Worm (Caenorhabditis elegans): ENCODE measurements around the gene EEED8.12.
A peak's percentile ranks its signal among the peaks of the same experiment; 100 is the strongest.

EEED8.12 gene

ce11 chrII:5377467-5378238 lies 31.2 kb downstream of the EEED8.12 start, which contains the start of gene prdx-2 (continued):
- no peak for TF ChIP-seq fkh-3 (tag; optimal IDR thresholded peaks at IDR 0.05)
- TF ChIP-seq hmg-1.2 (GFP tag; IDR thresholded peaks at IDR 0.05) = peak; percentile 14; the same call in 1 of the 2 replicates
- peak; percentile 16 for TF ChIP-seq F49E8.2 (tag; optimal IDR thresholded peaks at IDR 0.05; ENCODE audit: insufficient read depth)
- TF ChIP-seq F57A8.1 (GFP tag; optimal IDR thresholded peaks at IDR 0.05) = no peak
- TF ChIP-seq lin-26 (GFP tag; IDR thresholded peaks at IDR 0.05) = no peak
- TF ChIP-seq B0035.1 (tag; optimal IDR thresholded peaks at IDR 0.05) = no peak
- peak; percentile 73 for TF ChIP-seq B0336.3 (GFP tag; IDR thresholded peaks at IDR 0.05)
- no peak for TF ChIP-seq zfh-2 (GFP tag; conservative IDR thresholded peaks at IDR 0.05)
- TF ChIP-seq ama-1 (optimal IDR thresholded peaks at IDR 0.05) = no peak
- TF ChIP-seq ama-1 (GFP tag; optimal IDR thresholded peaks at IDR 0.05) = no peak
- TF ChIP-seq Y67H2A.10 (GFP tag; conservative IDR thresholded peaks at IDR 0.05) = no peak
- no peak for TF ChIP-seq zim-3 (tag; optimal IDR thresholded peaks at IDR 0.05)
- no peak for TF ChIP-seq egrh-3 (GFP tag; IDR thresholded peaks at IDR 0.05)
- TF ChIP-seq ztf-28 (GFP tag; IDR thresholded peaks at IDR 0.05) = 0 out of 2 replicates have a peak, but pooled peaks have one; percentile 4
- TF ChIP-seq ztf-22 (GFP tag; optimal IDR thresholded peaks at IDR 0.05) = no peak
- TF ChIP-seq hsf-1 (GFP tag; IDR thresholded peaks at IDR 0.05) = peak; percentile 74
- no peak for TF ChIP-seq aptf-3 (GFP tag; IDR thresholded peaks at IDR 0.05)
- no peak for TF ChIP-seq sdz-38 (tag; optimal IDR thresholded peaks at IDR 0.05)
- peak; percentile 37; the same call in 1 of the 2 replicates for TF ChIP-seq aptf-2 (GFP tag; conservative IDR thresholded peaks at IDR 0.05)
- TF ChIP-seq C06A6.2 (GFP tag; conservative IDR thresholded peaks at IDR 0.05) = no peak
- TF ChIP-seq snpc-3.4 (tag; optimal IDR thresholded peaks at IDR 0.05) = peak; percentile 35
- TF ChIP-seq rpc-1 (optimal IDR thresholded peaks at IDR 0.05) = no peak
- no peak for TF ChIP-seq rpc-1 (tag; optimal IDR thresholded peaks at IDR 0.05)
- TF ChIP-seq nhr-179 (tag; optimal IDR thresholded peaks at IDR 0.05) = no peak
- peak; percentile 67 for TF ChIP-seq rcor-1 (GFP tag; IDR thresholded peaks at IDR 0.05)
- no peak for TF ChIP-seq egl-44 (GFP tag; IDR thresholded peaks at IDR 0.05)
- peak; percentile 87 for TF ChIP-seq efl-1 (GFP tag; optimal IDR thresholded peaks at IDR 0.05)
- TF ChIP-seq hlh-26 (GFP tag; conservative IDR thresholded peaks at IDR 0.05) = no peak
- no peak for TF ChIP-seq sea-2 (GFP tag; IDR thresholded peaks at IDR 0.05)
- TF ChIP-seq cebp-2 (GFP tag; IDR thresholded peaks at IDR 0.05) = no peak
- TF ChIP-seq ztf-18 (tag; optimal IDR thresholded peaks at IDR 0.05) = peak; percentile 22
- TF ChIP-seq pbrm-1 (GFP tag; IDR thresholded peaks at IDR 0.05) = peak; percentile 68; the same call in 1 of the 2 replicates
- TF ChIP-seq gei-17 (GFP tag; optimal IDR thresholded peaks at IDR 0.05) = no peak
- TF ChIP-seq attf-3 (GFP tag; conservative IDR thresholded peaks at IDR 0.05) = no peak
- peak; percentile 44 for TF ChIP-seq athp-1 (tag; optimal IDR thresholded peaks at IDR 0.05)
- peak; percentile 70; the same call in 1 of the 2 replicates for TF ChIP-seq ekl-4 (GFP tag; IDR thresholded peaks at IDR 0.05)
- TF ChIP-seq mxl-1 (tag; optimal IDR thresholded peaks at IDR 0.05) = no peak
- TF ChIP-seq lsl-1 (GFP tag; optimal IDR thresholded peaks at IDR 0.05) = peak; percentile 98
- TF ChIP-seq unc-130 (GFP tag; optimal IDR thresholded peaks at IDR 0.05) = peak; percentile 37
- TF ChIP-seq attf-6 (GFP tag; IDR thresholded peaks at IDR 0.05) = peak; percentile 68; the same call in 1 of the 2 replicates
- TF ChIP-seq mcd-1 (GFP tag; IDR thresholded peaks at IDR 0.05) = peak; percentile 40; the same call in 1 of the 2 replicates
- peak; percentile 73 for TF ChIP-seq B0019.2 (GFP tag; conservative IDR thresholded peaks at IDR 0.05)
- no peak for TF ChIP-seq mel-28 (tag; optimal IDR thresholded peaks at IDR 0.05; ENCODE audit: borderline replicate concordance)
- TF ChIP-seq nhr-80 (tag; optimal IDR thresholded peaks at IDR 0.05) = no peak
- no peak for TF ChIP-seq chd-7 (tag; optimal IDR thresholded peaks at IDR 0.05)
- peak; percentile 75 for TF ChIP-seq lin-54 (GFP tag; optimal IDR thresholded peaks at IDR 0.05)
- TF ChIP-seq nfya-1 (tag; optimal IDR thresholded peaks at IDR 0.05; ENCODE audit: borderline replicate concordance, insufficient read depth) = no peak
- no peak for TF ChIP-seq let-526 (GFP tag; IDR thresholded peaks at IDR 0.05)
- TF ChIP-seq tbp1 (GFP tag; optimal IDR thresholded peaks at IDR 0.05) = peak; percentile 59
